Worm (Caenorhabditis elegans) whole organism, early embryonic: ENCODE measurements around the gene cyp-29A3.

ENCODE experiments used
- B0310.2 ChIP-seq: sonication (generic microtip); optimal IDR thresholded peaks from 2 replicates; lab custom pipeline; 2016; ENCODE audit warnings: mild to moderate bottlenecking, missing genetic modification characterization, missing compliant biosample characterization
- F13C5.2 ChIP-seq: sonication (generic microtip); optimal IDR thresholded peaks from 2 replicates; lab custom pipeline; 2017; ENCODE audit warnings: mild to moderate bottlenecking, missing genetic modification characterization, inconsistent platforms, missing compliant biosample characterization
- aly-1 ChIP-seq: sonication (generic microtip); optimal IDR thresholded peaks from 2 replicates; lab custom pipeline; 2016; ENCODE audit warnings: missing genetic modification characterization, missing compliant biosample characterization
- ama-1 ChIP-seq: fragments of 150-350 bp; optimal IDR thresholded peaks from 2 replicates; lab custom pipeline; 2014
- ceh-13 ChIP-seq: fragments of 200-800 bp; sonication (Bioruptor generic); optimal IDR thresholded peaks from 2 replicates; lab custom pipeline; 2018; ENCODE audit warnings: mild to moderate bottlenecking, missing genetic modification characterization, missing compliant biosample characterization
- ceh-36 ChIP-seq: sonication (generic microtip); optimal IDR thresholded peaks from 2 replicates; lab custom pipeline; 2016; ENCODE audit warnings: missing genetic modification characterization, inconsistent platforms, missing compliant biosample characterization
- ets-7 ChIP-seq: sonication (generic microtip); optimal IDR thresholded peaks from 2 replicates; lab custom pipeline; 2016; ENCODE audit warnings: missing genotype, missing genetic modification characterization, missing compliant biosample characterization
- flt-1 ChIP-seq: fragments of 200-800 bp; sonication (Bioruptor generic); IDR thresholded peaks from 2 replicates; pipeline ENCODE4 v1.3.6; 2022; ENCODE audit warnings: missing genetic modification characterization, missing compliant biosample characterization
- hmbx-1 ChIP-seq: sonication (generic microtip); optimal IDR thresholded peaks from 2 replicates; lab custom pipeline; 2016; ENCODE audit warnings: mild to moderate bottlenecking, missing genetic modification characterization, missing compliant biosample characterization
- hmg-4 ChIP-seq: fragments of 200-800 bp; sonication (Bioruptor generic); optimal IDR thresholded peaks from 2 replicates; lab custom pipeline; 2018; ENCODE audit warnings: mild to moderate bottlenecking, missing genetic modification characterization, missing compliant biosample characterization
- hnd-1 ChIP-seq: sonication (generic microtip); optimal IDR thresholded peaks from 2 replicates; lab custom pipeline; 2016; ENCODE audit warnings: missing genetic modification characterization, missing compliant biosample characterization
- pes-1 ChIP-seq: fragments of 200-800 bp; sonication (Bioruptor generic); IDR thresholded peaks from 2 replicates; pipeline ENCODE4 v1.3.6; 2022; ENCODE audit warnings: missing genetic modification reagents, missing genetic modification characterization, missing compliant biosample characterization
- scrt-1 ChIP-seq: fragments of 200-800 bp; sonication (Bioruptor generic); IDR thresholded peaks from 2 replicates; pipeline ENCODE4 v1.3.6; 2022; ENCODE audit warnings: missing genetic modification characterization, missing compliant biosample characterization
- sea-1 ChIP-seq: fragments of 200-800 bp; sonication (Bioruptor generic); conservative IDR thresholded peaks from 2 replicates; pipeline ENCODE4 v1.3.6; 2022; ENCODE audit warnings: missing genetic modification characterization, missing compliant biosample characterization
- tbx-11 ChIP-seq: fragments of 200-800 bp; sonication (Bioruptor generic); IDR thresholded peaks from 2 replicates; pipeline ENCODE4 v1.3.6; 2022; ENCODE audit warnings: missing genetic modification characterization, missing compliant biosample characterization
- tbx-37 ChIP-seq: fragments of 200-800 bp; sonication (Bioruptor generic); conservative IDR thresholded peaks from 2 replicates; pipeline ENCODE4 v1.3.6; 2022; ENCODE audit warnings: missing genetic modification reagents, missing genetic modification characterization, missing compliant biosample characterization
- tra-4 ChIP-seq: sonication (generic microtip); optimal IDR thresholded peaks from 2 replicates; lab custom pipeline; 2017; ENCODE audit warnings: missing genetic modification characterization, missing compliant biosample characterization

Gene cyp-29A3

ce11 chrV:53286-53685 is 5.8 kb upstream of the cyp-29A3 start:
- peak; percentile 82 for TF ChIP-seq scrt-1
- TF ChIP-seq F13C5.2 (tag; lab: Kevin White, UChicago), result peak; percentile 65
- TF ChIP-seq sea-1, result peak; percentile 73; the same call in 1 of the 2 replicates
- TF ChIP-seq aly-1 (tag; lab: Kevin White, UChicago), result peak; percentile 70
- peak; percentile 60 for TF ChIP-seq ceh-13 (GFP tag; lab: Kevin White, UChicago)
- peak; percentile 72 for TF ChIP-seq ets-7
- TF ChIP-seq hmbx-1 (tag; lab: Kevin White, UChicago), result no peak
- peak; percentile 75; the same call in 1 of the 2 replicates for TF ChIP-seq flt-1 (GFP tag; lab: Robert Waterston, UW)
- TF ChIP-seq hnd-1 (tag; lab: Kevin White, UChicago), result peak; percentile 52
- TF ChIP-seq tra-4, result no peak
- TF ChIP-seq ceh-36, result peak; percentile 71
- TF ChIP-seq B0310.2 (tag; lab: Kevin White, UChicago), result peak; percentile 51
- peak; percentile 75 for TF ChIP-seq hmg-4 (GFP tag; lab: Kevin White, UChicago)
- no peak for TF ChIP-seq ama-1 (lab: Kevin White, UChicago)
- TF ChIP-seq tbx-37, result peak; percentile 73
- TF ChIP-seq pes-1 (GFP tag; lab: Robert Waterston, UW), result peak; percentile 75
- TF ChIP-seq tbx-11 (GFP tag; lab: Robert Waterston, UW), result peak; percentile 77

DNA sequence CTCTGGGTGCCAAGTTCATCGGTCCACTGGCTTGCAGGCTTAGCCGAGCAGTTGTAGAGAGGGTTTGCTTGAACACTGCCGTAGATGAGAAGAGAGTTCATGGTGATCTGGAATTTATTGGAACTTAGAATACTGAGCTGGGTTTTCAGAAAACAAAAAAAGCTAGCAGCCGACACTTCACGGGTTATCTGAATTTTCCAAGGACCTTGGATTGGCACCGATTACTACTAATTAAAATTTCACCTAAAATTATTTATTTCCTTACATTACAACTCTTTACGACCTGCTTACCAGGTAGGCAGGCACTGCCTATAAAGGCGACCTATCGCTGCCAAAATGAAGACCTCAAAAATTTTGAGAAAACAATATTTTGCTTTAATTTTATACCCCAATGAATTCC is 3.1 kb upstream of the cyp-29A3 start, which contains the start of gene srt-52:
TSS of gene srt-52 (minus strand) at position 101 of the 400 bp plus-strand sequence.
- TF ChIP-seq hmbx-1 (tag; lab: Kevin White, UChicago) (no peak), pes-1 (GFP tag; lab: Robert Waterston, UW) (no peak), ceh-36 (no peak), ama-1 (lab: Kevin White, UChicago) (no peak), tra-4 (no peak), B0310.2 (tag; lab: Kevin White, UChicago) (no peak), sea-1 (no peak), hmg-4 (GFP tag; lab: Kevin White, UChicago) (no peak), tbx-37 (no peak), tbx-11 (GFP tag; lab: Robert Waterston, UW) (no peak), ceh-13 (GFP tag; lab: Kevin White, UChicago) (no peak), F13C5.2 (tag; lab: Kevin White, UChicago) (no peak), ets-7 (no peak), flt-1 (GFP tag; lab: Robert Waterston, UW) (no peak), aly-1 (tag; lab: Kevin White, UChicago) (no peak)

DNA sequence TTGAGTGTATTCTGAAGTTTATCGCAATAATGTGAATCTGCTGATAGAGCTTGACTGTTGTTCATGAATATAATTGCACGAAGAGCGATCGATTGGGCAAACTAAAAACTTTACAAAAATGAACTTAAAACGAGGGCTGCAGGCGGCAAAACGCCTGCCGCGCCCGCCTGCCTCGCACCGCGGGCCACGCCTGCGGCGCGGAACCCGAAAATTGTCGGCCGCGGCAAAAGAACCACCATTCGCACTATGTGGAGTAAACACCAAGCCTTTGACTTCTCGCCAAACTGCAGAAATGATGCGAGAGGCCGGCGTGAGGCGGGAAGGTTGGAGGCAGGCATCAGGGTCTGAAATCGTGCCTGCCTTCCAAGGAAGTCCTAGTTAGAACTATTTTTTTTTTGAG is 4.8 kb downstream of the cyp-29A3 start:
- TF ChIP-seq hmbx-1 (tag; lab: Kevin White, UChicago) (no peak), sea-1 (no peak), ceh-36 (no peak), scrt-1 (no peak), pes-1 (GFP tag; lab: Robert Waterston, UW) (no peak), F13C5.2 (tag; lab: Kevin White, UChicago) (no peak), hmg-4 (GFP tag; lab: Kevin White, UChicago) (no peak), tbx-37 (no peak)

DNA sequence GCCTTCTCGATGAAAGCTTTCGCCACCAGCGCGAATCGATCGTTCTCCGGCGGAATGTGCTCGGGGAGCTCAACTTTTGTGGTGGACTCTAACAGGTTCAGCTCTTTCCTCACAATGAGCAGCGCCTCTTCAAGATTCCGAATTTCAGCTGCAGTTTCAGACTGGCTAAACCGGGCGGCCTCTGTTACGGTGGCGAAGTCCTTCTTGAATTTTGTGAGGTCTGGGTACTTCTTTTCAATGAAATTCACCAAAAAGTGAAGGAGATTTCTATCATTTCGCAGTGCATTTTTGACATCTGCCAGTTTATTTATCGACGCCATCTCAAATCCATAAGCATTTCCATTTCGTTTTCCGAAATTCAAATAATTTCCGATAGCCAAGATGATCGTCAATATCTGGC is 7.5 kb downstream of the cyp-29A3 start:
- no peak for TF ChIP-seq B0310.2 (tag; lab: Kevin White, UChicago)
- TF ChIP-seq ama-1 (lab: Kevin White, UChicago), result no peak

- TF ChIP-seq hmg-4 (GFP tag; lab: Kevin White, UChicago) (no peak), ama-1 (lab: Kevin White, UChicago) (no peak), tbx-37 (no peak), ceh-36 (no peak), scrt-1 (no peak)
These were observed 9.1 kb downstream of the cyp-29A3 start for ce11 chrV:68112-68511.

DNA sequence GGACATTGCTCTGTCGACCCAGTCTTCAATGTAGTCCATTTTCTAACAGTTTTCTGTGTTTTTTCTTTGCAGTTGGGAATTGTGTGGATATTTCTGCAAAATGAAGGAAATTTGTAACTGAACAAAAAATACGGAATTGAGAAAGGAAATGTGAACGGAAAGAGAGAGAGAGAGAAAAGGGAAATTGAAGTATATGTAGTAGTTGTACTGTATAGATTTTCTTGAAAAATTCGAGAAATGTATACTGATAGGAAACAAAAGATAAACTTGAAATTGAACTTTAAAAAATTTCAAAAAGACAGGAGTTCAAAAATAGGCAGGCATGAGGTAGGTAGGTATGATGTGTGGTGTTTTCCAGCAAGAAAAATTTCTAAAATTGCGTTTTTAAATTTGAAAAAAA is 24.7 kb downstream of the cyp-29A3 start, which contains the start of gene daam-1:
TSS of gene daam-1 (minus strand) at position 101 of the 400 bp plus-strand sequence.
- no peak for TF ChIP-seq aly-1 (tag; lab: Kevin White, UChicago)
- TF ChIP-seq F13C5.2 (tag; lab: Kevin White, UChicago), result no peak
- TF ChIP-seq ama-1 (lab: Kevin White, UChicago), result no peak
- TF ChIP-seq tra-4, result no peak
- no peak for TF ChIP-seq hnd-1 (tag; lab: Kevin White, UChicago)
- no peak for TF ChIP-seq sea-1
- no peak for TF ChIP-seq B0310.2 (tag; lab: Kevin White, UChicago)
- no peak for TF ChIP-seq scrt-1
- no peak for TF ChIP-seq ceh-13 (GFP tag; lab: Kevin White, UChicago)
- TF ChIP-seq tbx-37, result no peak
- no peak for TF ChIP-seq hmbx-1 (tag; lab: Kevin White, UChicago)
- TF ChIP-seq ceh-36, result no peak
- no peak for TF ChIP-seq pes-1 (GFP tag; lab: Robert Waterston, UW)
- no peak for TF ChIP-seq flt-1 (GFP tag; lab: Robert Waterston, UW)
- no peak for TF ChIP-seq ets-7
- no peak for TF ChIP-seq tbx-11 (GFP tag; lab: Robert Waterston, UW)
- TF ChIP-seq hmg-4 (GFP tag; lab: Kevin White, UChicago), result no peak

- TF ChIP-seq hmbx-1 (tag; lab: Kevin White, UChicago) (no peak), tbx-37 (no peak), pes-1 (GFP tag; lab: Robert Waterston, UW) (no peak), ets-7 (no peak), scrt-1 (no peak), hmg-4 (GFP tag; lab: Kevin White, UChicago) (no peak), hnd-1 (tag; lab: Kevin White, UChicago) (no peak), tra-4 (no peak), F13C5.2 (tag; lab: Kevin White, UChicago) (no peak), aly-1 (tag; lab: Kevin White, UChicago) (no peak), B0310.2 (tag; lab: Kevin White, UChicago) (no peak), ceh-36 (no peak), ama-1 (lab: Kevin White, UChicago) (no peak), tbx-11 (GFP tag; lab: Robert Waterston, UW) (no peak), sea-1 (no peak), ceh-13 (GFP tag; lab: Kevin White, UChicago) (no peak), flt-1 (GFP tag; lab: Robert Waterston, UW) (no peak)
These were observed 43.1 kb downstream of the cyp-29A3 start for ce11 chrV:102165-102564.
